Fruit fly (Drosophila melanogaster): Measurements from ENCODE around the gene Gr2a.

dm6 chrX:1405012-1405411, 47.2 kb upstream of the Gr2a start:
- TF ChIP-seq psq (optimal IDR thresholded peaks at IDR 0.05) (no peak), CG8478 (optimal IDR thresholded peaks at IDR 0.05) (no peak), Dll (optimal IDR thresholded peaks at IDR 0.05) (no peak)

Data from whole organism.